Worm (Caenorhabditis elegans) whole organism, midembryonic: ENCODE data around the gene pir-1.

Experiments used
- T22C8.4 ChIP-seq: fragments of 200-800 bp; sonication (Bioruptor generic); IDR thresholded peaks from 2 replicates; pipeline ENCODE4 v1.3.6; 2022; ENCODE audit warnings: missing genetic modification characterization, missing compliant biosample characterization
- flt-1 ChIP-seq: fragments of 200-800 bp; sonication (Bioruptor generic); IDR thresholded peaks from 2 replicates; pipeline ENCODE4 v1.3.6; 2022; ENCODE audit warnings: missing genetic modification characterization, missing compliant biosample characterization
- klf-2 ChIP-seq: fragments of 200-800 bp; sonication (Bioruptor generic); conservative IDR thresholded peaks from 2 replicates; pipeline ENCODE4 v1.3.6; 2022; ENCODE audit warnings: missing genetic modification reagents, missing genetic modification characterization, missing compliant biosample characterization
- ref-1 ChIP-seq: fragments of 200-800 bp; sonication (Bioruptor generic); conservative IDR thresholded peaks from 2 replicates; pipeline ENCODE4 v1.3.6; 2022; ENCODE audit warnings: missing genetic modification reagents, missing genetic modification characterization, missing compliant biosample characterization

- TF ChIP-seq klf-2 (GFP tag; lab: Robert Waterston, UW) = no peak
- TF ChIP-seq flt-1 = no peak
- TF ChIP-seq ref-1 (GFP tag; lab: Robert Waterston, UW) = no peak
- no peak for TF ChIP-seq T22C8.4 (GFP tag; lab: Robert Waterston, UW)
These were observed 17.1 kb downstream of the pir-1 start, which contains the start of gene twk-4 for ce11 chrII:9194195-9194594.
